Fruit fly (Drosophila melanogaster) whole organism, prepupa: ENCODE results near the gene Ald1.

Source experiments
- CG10669 ChIP-seq: fragments of 200-800 bp; sonication (Bioruptor generic); optimal IDR thresholded peaks from 3 replicates; lab custom pipeline; 2018; ENCODE audit warnings: missing biosample characterization, mild to moderate bottlenecking, missing genetic modification characterization, moderate library complexity
- CG3919 ChIP-seq: fragments of 200-800 bp; sonication (Bioruptor generic); optimal IDR thresholded peaks from 3 replicates; lab custom pipeline; 2016; ENCODE audit warnings: missing biosample characterization, missing genetic modification characterization
- Hr38 ChIP-seq: sonication (Bioruptor generic); optimal IDR thresholded peaks from 2 replicates; lab custom pipeline; 2016; ENCODE audit warnings: missing biosample characterization, missing genetic modification characterization
- Sox14 ChIP-seq: fragments of 200-800 bp; sonication (Bioruptor generic); optimal IDR thresholded peaks from 3 replicates; lab custom pipeline; 2016; ENCODE audit warnings: missing biosample characterization, missing genetic modification characterization
- achi ChIP-seq: fragments of 200-800 bp; sonication (Bioruptor generic); optimal IDR thresholded peaks from 3 replicates; lab custom pipeline; 2016; ENCODE audit warnings: missing biosample characterization, missing genetic modification characterization
- dsx ChIP-seq: fragments of 200-800 bp; optimal IDR thresholded peaks from 3 replicates; lab custom pipeline; 2019; ENCODE audit warnings: missing biosample characterization, mild to moderate bottlenecking, missing genetic modification characterization, moderate library complexity; ENCODE audit not compliant: poor library complexity, severe bottlenecking

- no peak for TF ChIP-seq dsx (GFP tag; lab: Kevin White, UChicago)
- no peak for TF ChIP-seq CG10669 (GFP tag; lab: Kevin White, UChicago)
- no peak for TF ChIP-seq Sox14 (GFP tag; lab: Kevin White, UChicago)
- TF ChIP-seq CG3919 (GFP tag; lab: Kevin White, UChicago), result no peak
- no peak for TF ChIP-seq Hr38
- no peak for TF ChIP-seq achi
These were observed 9.7 kb downstream of the Ald1 start for dm6 chr3R:26251730-26252129.
